Worm (Caenorhabditis elegans): Measurements from ENCODE around the gene twk-13.

The twk-13 gene

DNA sequence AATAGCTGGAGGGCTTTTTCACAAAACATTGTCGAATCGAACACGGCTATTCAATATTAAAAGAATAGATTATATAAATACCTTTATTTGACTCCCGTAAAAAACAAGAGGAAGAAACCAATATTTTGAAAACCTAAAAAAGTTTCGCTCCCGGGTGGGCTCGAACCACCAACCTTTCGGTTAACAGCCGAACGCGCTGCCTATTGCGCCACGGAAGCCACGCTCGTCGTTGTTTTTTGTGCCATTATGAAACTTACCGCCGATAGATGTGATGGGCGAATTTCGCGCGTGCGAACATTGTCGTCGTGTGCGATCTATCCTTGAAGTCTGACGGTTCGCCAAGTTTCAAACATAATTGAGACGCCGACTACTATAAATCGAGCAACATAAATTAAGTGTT is 6.0 kb downstream of the twk-13 start:
- TF ChIP-seq zag-1 (tag; optimal IDR thresholded peaks at IDR 0.05) (no peak), nhr-237 (tag; optimal IDR thresholded peaks at IDR 0.05) (no peak), rnt-1 (tag; optimal IDR thresholded peaks at IDR 0.05) (peak; percentile 50), nhr-20 (tag; optimal IDR thresholded peaks at IDR 0.05) (peak; percentile 10), nhr-84 (tag; optimal IDR thresholded peaks at IDR 0.05) (no peak), snu-23 (GFP tag; optimal IDR thresholded peaks at IDR 0.05) (peak; percentile 54), ztf-4 (tag; optimal IDR thresholded peaks at IDR 0.05) (no peak), nhr-85 (tag) (peak; percentile 71), tbx-2 (tag; optimal IDR thresholded peaks at IDR 0.05) (no peak), ces-1 (GFP tag; optimal IDR thresholded peaks at IDR 0.05) (no peak), nhr-77 (tag; optimal IDR thresholded peaks at IDR 0.05) (no peak), unc-62 (GFP tag; optimal IDR thresholded peaks at IDR 0.05) (no peak), nhr-76 (tag; optimal IDR thresholded peaks at IDR 0.05) (no peak), C16A3.4 (tag; optimal IDR thresholded peaks at IDR 0.05) (peak; percentile 8), ceh-82 (tag; optimal IDR thresholded peaks at IDR 0.05) (peak in 1 of 3 experiments; percentile 30), fkh-10 (GFP tag; optimal IDR thresholded peaks at IDR 0.05) (no peak), dpl-1 (GFP tag; optimal IDR thresholded peaks at IDR 0.05) (peak in 2 of 3 experiments; percentile 22 to 32), nhr-71 (tag; optimal IDR thresholded peaks at IDR 0.05) (peak; percentile 55), hpl-2 (GFP tag; optimal IDR thresholded peaks at IDR 0.05) (no peak), tlp-1 (tag; optimal IDR thresholded peaks at IDR 0.05) (no peak), efl-1 (optimal IDR thresholded peaks at IDR 0.05) (peak in 1 of 2 experiments; percentile 43), efl-1 (GFP tag; optimal IDR thresholded peaks at IDR 0.05 in 1 of 2) (peak; percentile 29 to 94), isw-1 (GFP tag; IDR thresholded peaks at IDR 0.05) (no peak), snpc-4 (tag; optimal IDR thresholded peaks at IDR 0.05) (no peak), lin-13 (GFP tag; optimal IDR thresholded peaks at IDR 0.05) (no peak), lin-35 (GFP tag; optimal IDR thresholded peaks at IDR 0.05) (peak; percentile 30 to 45), alr-1 (tag; optimal IDR thresholded peaks at IDR 0.05; ENCODE audit: borderline replicate concordance) (no peak), nhr-12 (tag; optimal IDR thresholded peaks at IDR 0.05) (no peak), aly-2 (tag; optimal IDR thresholded peaks at IDR 0.05) (no peak), nhr-28 (tag; optimal IDR thresholded peaks at IDR 0.05) (no peak), nhr-47 (tag; optimal IDR thresholded peaks at IDR 0.05) (peak; percentile 33), C34B4.2 (tag; optimal IDR thresholded peaks at IDR 0.05) (no peak), hlh-17 (GFP tag; optimal IDR thresholded peaks at IDR 0.05; ENCODE audit: borderline replicate concordance) (no peak), mdl-1 (tag; optimal IDR thresholded peaks at IDR 0.05) (peak in 1 of 2 experiments; percentile 42), efl-3 (GFP tag; optimal IDR thresholded peaks at IDR 0.05) (no peak), nhr-90 (tag; optimal IDR thresholded peaks at IDR 0.05; ENCODE audit: poor library complexity) (peak; percentile 29), C04F5.9 (tag; optimal IDR thresholded peaks at IDR 0.05) (no peak), fkh-8 (tag; optimal IDR thresholded peaks at IDR 0.05) (no peak), lin-14 (GFP tag; optimal IDR thresholded peaks at IDR 0.05) (peak; percentile 20), lir-3 (tag; optimal IDR thresholded peaks at IDR 0.05; ENCODE audit: poor library complexity) (no peak), lin-39 (tag; optimal IDR thresholded peaks at IDR 0.05) (no peak), blmp-1 (tag; optimal IDR thresholded peaks at IDR 0.05) (no peak), ets-5 (GFP tag; IDR thresholded peaks at IDR 0.05) (no peak), elt-3 (tag; optimal IDR thresholded peaks at IDR 0.05) (no peak), ztf-11 (tag; optimal IDR thresholded peaks at IDR 0.05) (no peak), skn-1 (tag; optimal IDR thresholded peaks at IDR 0.05) (no peak), nhr-19 (GFP tag; conservative IDR thresholded peaks at IDR 0.05) (peak; percentile 38; the same call in 1 of the 2 replicates), lsy-2 (tag; optimal IDR thresholded peaks at IDR 0.05) (peak; percentile 29 to 51), nhr-11 (tag; optimal IDR thresholded peaks at IDR 0.05) (no peak), zip-4 (GFP tag; optimal IDR thresholded peaks at IDR 0.05) (no peak)
